Worm (Caenorhabditis elegans): ENCODE results near the gene Y34B4A.4.

Gene Y34B4A.4

DNA sequence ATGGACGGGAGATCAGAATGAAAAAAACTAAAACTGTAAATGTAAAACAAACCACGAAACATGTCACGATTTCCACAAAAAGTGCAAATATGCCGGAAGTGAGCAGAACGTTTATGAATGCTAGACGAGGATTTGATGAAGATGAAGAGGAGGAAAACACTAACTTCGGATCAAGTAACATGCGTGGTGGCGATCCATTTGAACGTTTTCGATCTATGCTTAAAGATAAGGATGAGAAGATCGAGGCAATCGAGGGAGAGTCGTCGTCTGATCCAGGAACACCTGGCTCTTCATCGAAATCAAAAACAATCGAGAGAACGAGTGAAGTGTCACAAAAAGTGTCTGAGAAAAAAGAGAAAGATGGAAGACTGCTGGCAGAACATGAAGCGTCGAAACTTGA is 1.2 kb downstream of the Y34B4A.4 start:
- TF ChIP-seq sptf-1 (tag; optimal IDR thresholded peaks at IDR 0.05): no peak
- no peak for TF ChIP-seq drap-1 (GFP tag; optimal IDR thresholded peaks at IDR 0.05)
- no peak for TF ChIP-seq elt-1 (tag; optimal IDR thresholded peaks at IDR 0.05; ENCODE audit: borderline replicate concordance, insufficient read depth)
- no peak for TF ChIP-seq sem-2 (GFP tag; optimal IDR thresholded peaks at IDR 0.05)
- no peak for TF ChIP-seq ceh-43 (GFP tag; optimal IDR thresholded peaks at IDR 0.05)
- no peak for TF ChIP-seq mep-1 (tag; optimal IDR thresholded peaks at IDR 0.05)
- no peak for TF ChIP-seq ceh-83 (GFP tag; optimal IDR thresholded peaks at IDR 0.05)
- TF ChIP-seq snpc-4 (tag; optimal IDR thresholded peaks at IDR 0.05): no peak
- no peak for TF ChIP-seq mls-2 (tag; optimal IDR thresholded peaks at IDR 0.05)
- no peak for TF ChIP-seq bed-3 (GFP tag; optimal IDR thresholded peaks at IDR 0.05)
- TF ChIP-seq nhr-76 (tag; optimal IDR thresholded peaks at IDR 0.05): no peak
- TF ChIP-seq unc-62 (GFP tag; optimal IDR thresholded peaks at IDR 0.05): no peak
- no peak for TF ChIP-seq ces-1 (GFP tag; optimal IDR thresholded peaks at IDR 0.05)
- no peak for TF ChIP-seq nhr-2 (tag; optimal IDR thresholded peaks at IDR 0.05)
- no peak for TF ChIP-seq M03D4.4 (tag; optimal IDR thresholded peaks at IDR 0.05)
- TF ChIP-seq nhr-12 (tag; optimal IDR thresholded peaks at IDR 0.05): no peak
- TF ChIP-seq nhr-28 (tag; optimal IDR thresholded peaks at IDR 0.05): no peak
- no peak for TF ChIP-seq nhr-237 (tag; optimal IDR thresholded peaks at IDR 0.05)
- no peak for TF ChIP-seq ztf-11 (tag; optimal IDR thresholded peaks at IDR 0.05)

DNA sequence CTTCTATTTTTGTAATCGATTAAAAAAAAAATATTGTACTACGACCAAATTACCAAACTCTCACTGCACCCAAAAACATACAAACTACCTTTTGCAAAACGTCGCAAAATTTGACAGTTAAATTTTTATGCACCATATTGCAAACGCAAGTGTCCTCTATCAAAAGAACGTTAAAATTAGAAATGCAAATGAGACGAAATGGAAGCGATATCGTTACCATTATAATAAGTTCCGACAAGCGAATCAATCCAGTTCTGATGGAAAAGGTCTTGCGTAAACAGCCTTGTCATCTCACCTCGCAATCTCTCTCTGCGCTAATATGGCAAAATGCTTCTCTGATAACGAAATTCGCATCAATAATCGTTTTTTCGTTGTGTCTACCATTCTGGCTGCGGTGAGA is 3.9 kb downstream of the Y34B4A.4 start:
- TF ChIP-seq ceh-83 (GFP tag; optimal IDR thresholded peaks at IDR 0.05) (no peak), blmp-1 (tag; optimal IDR thresholded peaks at IDR 0.05) (no peak), elt-3 (tag; optimal IDR thresholded peaks at IDR 0.05) (no peak), ceh-43 (GFP tag; optimal IDR thresholded peaks at IDR 0.05) (no peak), nhr-2 (tag; optimal IDR thresholded peaks at IDR 0.05) (no peak), flh-1 (GFP tag; optimal IDR thresholded peaks at IDR 0.05) (no peak), bed-3 (GFP tag; optimal IDR thresholded peaks at IDR 0.05) (no peak), zip-8 (tag; optimal IDR thresholded peaks at IDR 0.05) (no peak), nhr-237 (tag; optimal IDR thresholded peaks at IDR 0.05) (no peak), snpc-4 (tag; optimal IDR thresholded peaks at IDR 0.05) (no peak), cnd-1 (tag; optimal IDR thresholded peaks at IDR 0.05) (no peak)

DNA sequence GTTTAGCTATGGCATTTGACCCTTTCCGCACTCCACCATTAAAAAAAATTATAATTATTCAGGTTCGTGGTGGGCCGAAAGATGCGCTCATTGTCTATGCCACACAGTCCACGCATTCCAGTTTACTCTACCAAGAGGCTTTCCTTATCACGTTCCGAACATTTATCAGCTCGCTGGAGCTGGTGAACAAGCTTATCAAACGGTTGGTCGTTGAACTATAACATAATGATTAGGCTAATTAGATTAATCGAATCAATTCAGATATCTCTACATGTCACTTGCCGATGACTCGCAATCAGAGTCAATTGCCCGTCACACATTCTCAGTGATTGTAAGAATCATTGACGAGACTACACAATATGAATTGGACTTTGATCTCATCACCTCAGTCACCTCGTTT is 5.2 kb downstream of the Y34B4A.4 start:
- no peak for TF ChIP-seq nhr-12 (tag; optimal IDR thresholded peaks at IDR 0.05)
- TF ChIP-seq unc-62 (GFP tag; optimal IDR thresholded peaks at IDR 0.05): no peak
- TF ChIP-seq tbx-8 (GFP tag; optimal IDR thresholded peaks at IDR 0.05): no peak
- no peak for TF ChIP-seq flh-1 (GFP tag; optimal IDR thresholded peaks at IDR 0.05)
- TF ChIP-seq sptf-1 (tag; optimal IDR thresholded peaks at IDR 0.05): no peak
- no peak for TF ChIP-seq pha-4 (tag; optimal IDR thresholded peaks at IDR 0.05)
- no peak for TF ChIP-seq drap-1 (GFP tag; optimal IDR thresholded peaks at IDR 0.05)
- TF ChIP-seq nhr-237 (tag; optimal IDR thresholded peaks at IDR 0.05): no peak
- no peak for TF ChIP-seq mep-1 (tag; optimal IDR thresholded peaks at IDR 0.05)
- TF ChIP-seq ztf-11 (tag; optimal IDR thresholded peaks at IDR 0.05): no peak

DNA sequence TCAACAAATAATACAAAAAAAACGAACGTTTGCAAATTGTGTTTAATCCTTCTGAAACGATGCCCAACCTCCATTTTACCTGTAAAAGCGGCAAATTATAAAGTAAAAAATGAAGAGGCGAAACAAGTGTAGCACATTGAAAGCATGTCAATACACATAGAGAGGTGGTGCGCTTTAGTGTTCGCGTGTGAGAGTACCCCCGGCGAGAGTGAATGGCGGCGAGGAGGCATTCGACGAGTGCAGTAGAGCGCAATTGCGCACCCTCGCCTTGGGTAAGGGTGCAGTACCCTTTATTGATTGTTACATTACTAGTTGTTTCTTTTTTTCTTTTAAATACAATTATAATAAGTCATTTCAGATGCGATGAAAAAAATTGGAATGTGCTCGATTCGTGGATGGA is 11.1 kb downstream of the Y34B4A.4 start, which contains the start of gene hst-6:
TSS of gene hst-6 (plus strand) at position 353 of the 400 bp plus-strand sequence.
- no peak for TF ChIP-seq ceh-43 (GFP tag; optimal IDR thresholded peaks at IDR 0.05)
- TF ChIP-seq hlh-1 (tag; optimal IDR thresholded peaks at IDR 0.05): peak; percentile 40
- TF ChIP-seq bed-3 (GFP tag; optimal IDR thresholded peaks at IDR 0.05): no peak
- TF ChIP-seq ztf-11 (tag; optimal IDR thresholded peaks at IDR 0.05): peak; percentile 75
- peak; percentile 77 for TF ChIP-seq sptf-1 (tag; optimal IDR thresholded peaks at IDR 0.05)
- peak; percentile 12 for TF ChIP-seq M03D4.4 (tag; optimal IDR thresholded peaks at IDR 0.05)
- TF ChIP-seq unc-39 (tag; optimal IDR thresholded peaks at IDR 0.05): no peak
- TF ChIP-seq cnd-1 (tag; optimal IDR thresholded peaks at IDR 0.05): peak; percentile 43
- peak; percentile 40 for TF ChIP-seq ces-1 (GFP tag; optimal IDR thresholded peaks at IDR 0.05)
- peak; percentile 10 for TF ChIP-seq drap-1 (GFP tag; optimal IDR thresholded peaks at IDR 0.05)
- TF ChIP-seq ham-2 (GFP tag; optimal IDR thresholded peaks at IDR 0.05): peak; percentile 60
- TF ChIP-seq nhr-2 (tag; optimal IDR thresholded peaks at IDR 0.05): peak; percentile 38
- peak; percentile 59 for TF ChIP-seq nhr-237 (tag; optimal IDR thresholded peaks at IDR 0.05)
- peak; percentile 65 for TF ChIP-seq lin-13 (tag; optimal IDR thresholded peaks at IDR 0.05)
- TF ChIP-seq mls-2 (tag; optimal IDR thresholded peaks at IDR 0.05): peak; percentile 76
- peak; percentile 43 for TF ChIP-seq ceh-39 (tag; optimal IDR thresholded peaks at IDR 0.05)
- peak; percentile 84 for TF ChIP-seq mep-1 (tag; optimal IDR thresholded peaks at IDR 0.05)
- no peak for TF ChIP-seq lin-32 (GFP tag; optimal IDR thresholded peaks at IDR 0.05)
- peak; percentile 85 for TF ChIP-seq pha-4 (tag; optimal IDR thresholded peaks at IDR 0.05)
- peak; percentile 60 for TF ChIP-seq lsy-2 (tag; optimal IDR thresholded peaks at IDR 0.05)
- peak; percentile 33 for TF ChIP-seq unc-62 (GFP tag; optimal IDR thresholded peaks at IDR 0.05)
- no peak for TF ChIP-seq nhr-12 (tag; optimal IDR thresholded peaks at IDR 0.05)

Data from whole organism, mixed stage, embryonic.